Worm (Caenorhabditis elegans) whole organism, L3 larva: ENCODE measurements around the gene acly-2.
"Not testable (repeated sequence)": the region's sequence is repeated elsewhere in the genome, so short reads cannot be mapped to it uniquely, and the experiment has no call there.

ENCODE experiments used
- R02D3.7 ChIP-seq: fragments of 150-350 bp; optimal IDR thresholded peaks from 2 replicates; lab custom pipeline; 2014; ENCODE audit warnings: missing biosample characterization, missing genetic modification characterization
- ZK546.5 ChIP-seq: sonication (generic microtip); optimal IDR thresholded peaks from 2 replicates; lab custom pipeline; 2017; ENCODE audit warnings: missing biosample characterization, missing genetic modification characterization
- aly-2 ChIP-seq: fragments of 150-350 bp; optimal IDR thresholded peaks from 2 replicates; lab custom pipeline; 2014; ENCODE audit warnings: missing biosample characterization, missing genetic modification characterization
- ama-1 ChIP-seq: fragments of 150-350 bp; optimal IDR thresholded peaks from 2 replicates; lab custom pipeline; 2018
- ceh-82 ChIP-seq: fragments of 150-350 bp; optimal IDR thresholded peaks from 2 replicates; lab custom pipeline; 2014; ENCODE audit warnings: missing biosample characterization, missing genetic modification characterization
- daf-12 ChIP-seq: fragments of 150-350 bp; optimal IDR thresholded peaks from 2 replicates; lab custom pipeline; 2014; ENCODE audit warnings: missing biosample characterization, missing genetic modification reagents, missing genetic modification characterization
- egl-27 ChIP-seq: sonication (generic microtip); optimal IDR thresholded peaks from 4 replicates; lab custom pipeline; 2017; ENCODE audit warnings: missing biosample characterization, missing genetic modification reagents, missing genetic modification characterization
- egl-5 ChIP-seq: fragments of 150-350 bp; optimal IDR thresholded peaks from 2 replicates; lab custom pipeline; 2017; ENCODE audit warnings: missing biosample characterization, missing genetic modification reagents, missing genetic modification characterization, inconsistent platforms
- elt-1 ChIP-seq: fragments of 150-350 bp; optimal IDR thresholded peaks from 2 replicates; lab custom pipeline; 2014; ENCODE audit warnings: missing biosample characterization, missing genetic modification characterization
- elt-2 ChIP-seq: sonication (generic microtip); optimal IDR thresholded peaks from 2 replicates; lab custom pipeline; 2016; ENCODE audit warnings: missing genetic modification reagents, mild to moderate bottlenecking, missing genetic modification characterization, missing compliant biosample characterization
- eor-1 ChIP-seq, 2 experiments: fragments of 150-350 bp; optimal IDR thresholded peaks; 2 replicates each; lab custom pipeline; 2014 to 2018; ENCODE audit warnings: missing biosample characterization in 2 of 2, missing genetic modification characterization in 2 of 2
- fkh-10 ChIP-seq: sonication (generic microtip); optimal IDR thresholded peaks from 2 replicates; lab custom pipeline; 2017; ENCODE audit warnings: missing biosample characterization, missing genetic modification reagents, missing genetic modification characterization
- hmg-11 ChIP-seq: sonication (generic microtip); optimal IDR thresholded peaks from 2 replicates; lab custom pipeline; 2016; ENCODE audit warnings: missing genetic modification characterization, missing compliant biosample characterization
- jun-1 ChIP-seq: fragments of 150-350 bp; optimal IDR thresholded peaks from 2 replicates; lab custom pipeline; 2014; ENCODE audit warnings: missing biosample characterization, missing genetic modification reagents, missing genetic modification characterization
- lin-15B ChIP-seq: fragments of 150-350 bp; optimal IDR thresholded peaks from 2 replicates; lab custom pipeline; 2014; ENCODE audit warnings: missing biosample characterization, missing genetic modification characterization
- lin-39 ChIP-seq: fragments of 150-350 bp; optimal IDR thresholded peaks from 2 replicates; lab custom pipeline; 2018; ENCODE audit warnings: missing biosample characterization, missing genetic modification reagents, missing genetic modification characterization
- lsy-12 ChIP-seq: sonication (generic microtip); optimal IDR thresholded peaks from 2 replicates; lab custom pipeline; 2016; ENCODE audit warnings: mild to moderate bottlenecking, missing genetic modification characterization, missing compliant biosample characterization
- mdl-1 ChIP-seq: fragments of 150-350 bp; optimal IDR thresholded peaks from 2 replicates; lab custom pipeline; 2014; ENCODE audit warnings: missing biosample characterization, missing genetic modification characterization
- mml-1 ChIP-seq: fragments of 150-350 bp; sonication (generic microtip); optimal IDR thresholded peaks from 3 replicates; lab custom pipeline; 2014; ENCODE audit warnings: missing biosample characterization, missing genetic modification characterization
- nhr-23 ChIP-seq: fragments of 150-350 bp; optimal IDR thresholded peaks from 2 replicates; lab custom pipeline; 2014; ENCODE audit warnings: missing biosample characterization, missing genetic modification reagents, missing genetic modification characterization
- nhr-237 ChIP-seq: fragments of 150-350 bp; optimal IDR thresholded peaks from 2 replicates; lab custom pipeline; 2014; ENCODE audit warnings: missing biosample characterization, missing genetic modification characterization
- nhr-43 ChIP-seq: sonication (generic microtip); optimal IDR thresholded peaks from 2 replicates; lab custom pipeline; 2016; ENCODE audit warnings: mild to moderate bottlenecking, missing genetic modification characterization, missing compliant biosample characterization; ENCODE audit not compliant: poor library complexity, severe bottlenecking
- nhr-67 ChIP-seq: fragments of 150-350 bp; optimal IDR thresholded peaks from 2 replicates; lab custom pipeline; 2014; ENCODE audit warnings: missing biosample characterization, missing genetic modification characterization
- nhr-77 ChIP-seq: fragments of 150-350 bp; optimal IDR thresholded peaks from 2 replicates; lab custom pipeline; 2014; ENCODE audit warnings: missing biosample characterization, missing genetic modification characterization
- pqm-1 ChIP-seq: fragments of 150-350 bp; optimal IDR thresholded peaks from 2 replicates; lab custom pipeline; 2017; ENCODE audit warnings: missing biosample characterization, missing genetic modification characterization, inconsistent platforms
- sea-2 ChIP-seq: fragments of 150-350 bp; sonication (generic microtip); optimal IDR thresholded peaks from 4 replicates; lab custom pipeline; 2014; ENCODE audit warnings: missing biosample characterization, missing genetic modification reagents, missing genetic modification characterization
- skn-1 ChIP-seq: fragments of 150-350 bp; optimal IDR thresholded peaks from 2 replicates; lab custom pipeline; 2014; ENCODE audit warnings: missing biosample characterization, missing genetic modification characterization
- tbx-2 ChIP-seq: sonication (generic microtip); optimal IDR thresholded peaks from 2 replicates; lab custom pipeline; 2016; ENCODE audit warnings: mild to moderate bottlenecking, missing genetic modification characterization, missing compliant biosample characterization
- unc-39 ChIP-seq: sonication (generic microtip); optimal IDR thresholded peaks from 4 replicates; lab custom pipeline; 2017; ENCODE audit warnings: missing biosample characterization, missing genetic modification characterization
- zag-1 ChIP-seq: fragments of 150-350 bp; optimal IDR thresholded peaks from 2 replicates; lab custom pipeline; 2014; ENCODE audit warnings: missing biosample characterization, missing genetic modification characterization
- ztf-11 ChIP-seq: fragments of 150-350 bp; optimal IDR thresholded peaks from 2 replicates; lab custom pipeline; 2014; ENCODE audit warnings: missing biosample characterization, missing genetic modification characterization
- ztf-4 ChIP-seq: fragments of 150-350 bp; optimal IDR thresholded peaks from 2 replicates; lab custom pipeline; 2014; ENCODE audit warnings: missing biosample characterization, missing genetic modification characterization

The acly-2 gene

ce11 chrV:13133380-13133779, 17.1 kb downstream of the acly-2 start, which contains the start of gene B0365.9:
Gene B0365.9, minus strand, starts transcription at chrV:13133565.
- TF ChIP-seq nhr-237 (tag; lab: Kevin White, UChicago): no peak
- TF ChIP-seq ZK546.5: no peak
- no peak for TF ChIP-seq elt-2 (tag; lab: Kevin White, UChicago)
- no peak for TF ChIP-seq ceh-82
- no peak for TF ChIP-seq daf-12
- TF ChIP-seq lin-39 (tag; lab: Kevin White, UChicago): no peak
- TF ChIP-seq lin-15B (tag; lab: Kevin White, UChicago): no peak

- TF ChIP-seq eor-1 (tag; optimal IDR thresholded peaks at IDR 0.05; lab: Kevin White, UChicago); ztf-4 (tag; lab: Kevin White, UChicago); nhr-67 (tag; lab: Kevin White, UChicago): not testable (repeated sequence)
Observed at ce11 chrV:13134786-13135185, 18.5 kb downstream of the acly-2 start, which contains the start of gene clec-225. Gene clec-225, minus strand, starts transcription at chrV:13134886.

ce11 chrV:13137955-13138354, 21.7 kb downstream of the acly-2 start, which contains the start of gene clec-41:
Gene clec-41, minus strand, starts transcription at chrV:13138101.
- TF ChIP-seq egl-5 (tag; lab: Kevin White, UChicago) (no peak), elt-2 (tag; lab: Kevin White, UChicago) (peak; percentile 92), hmg-11 (tag; lab: Kevin White, UChicago) (no peak), nhr-237 (tag; lab: Kevin White, UChicago) (no peak), pqm-1 (tag; lab: Kevin White, UChicago) (peak; percentile 91), jun-1 (peak; percentile 13)

ce11 chrV:13138681-13139080, 22.4 kb downstream of the acly-2 start, which contains the start of gene dhc-3:
Gene dhc-3, plus strand, starts transcription at chrV:13138981.
- TF ChIP-seq unc-39 (tag; lab: Kevin White, UChicago) (no peak), eor-1 (tag; optimal IDR thresholded peaks at IDR 0.05; lab: Kevin White, UChicago) (no peak), zag-1 (no peak), skn-1 (tag; lab: Kevin White, UChicago) (no peak), lsy-12 (tag; lab: Kevin White, UChicago) (no peak), nhr-77 (tag; lab: Kevin White, UChicago) (no peak), daf-12 (no peak), elt-2 (tag; lab: Kevin White, UChicago) (no peak), ZK546.5 (no peak), hmg-11 (tag; lab: Kevin White, UChicago) (no peak), ztf-11 (tag; lab: Kevin White, UChicago) (no peak), sea-2 (no peak), egl-27 (tag; lab: Kevin White, UChicago) (no peak), pqm-1 (tag; lab: Kevin White, UChicago) (no peak)

ce11 chrV:13152575-13152974, 36.3 kb downstream of the acly-2 start, which contains the start of gene noca-1:
Gene noca-1, plus strand, starts transcription at chrV:13152919.
- TF ChIP-seq ztf-4 (tag; lab: Kevin White, UChicago) (no peak), fkh-10 (GFP tag; lab: Kevin White, UChicago) (no peak), aly-2 (tag; lab: Kevin White, UChicago) (no peak), nhr-77 (tag; lab: Kevin White, UChicago) (no peak), eor-1 (tag; optimal IDR thresholded peaks at IDR 0.05; lab: Kevin White, UChicago) (no peak), ama-1 (lab: Kevin White, UChicago) (no peak), nhr-237 (tag; lab: Kevin White, UChicago) (no peak), nhr-43 (tag; lab: Kevin White, UChicago) (no peak), nhr-67 (tag; lab: Kevin White, UChicago) (no peak), pqm-1 (tag; lab: Kevin White, UChicago) (no peak), R02D3.7 (no peak), mdl-1 (tag; lab: Kevin White, UChicago) (no peak), skn-1 (tag; lab: Kevin White, UChicago) (no peak), mml-1 (tag; lab: Kevin White, UChicago) (no peak), egl-27 (tag; lab: Kevin White, UChicago) (no peak), elt-1 (tag; lab: Kevin White, UChicago) (no peak), jun-1 (no peak)

ce11 chrV:13154225-13154624, 37.9 kb downstream of the acly-2 start:
- no peak for TF ChIP-seq tbx-2
- no peak for TF ChIP-seq nhr-23 (tag; lab: Kevin White, UChicago)
- no peak for TF ChIP-seq nhr-67 (tag; lab: Kevin White, UChicago)
- TF ChIP-seq zag-1: no peak
